Fruit fly (Drosophila melanogaster) whole organism, embryonic: Measurements from ENCODE around the gene CG5107.

ENCODE experiments used
- Adf1 ChIP-seq: fragments of 200-800 bp; sonication (Bioruptor generic); IDR thresholded peaks from 2 replicates; pipeline ENCODE4 v1.3.6; 2022; ENCODE audit warnings: missing biosample characterization, missing genetic modification characterization
- CG15269 ChIP-seq: fragments of 200-800 bp; sonication (Bioruptor generic); optimal IDR thresholded peaks from 2 replicates; lab custom pipeline; 2018; ENCODE audit warnings: missing biosample characterization, mild to moderate bottlenecking, missing genetic modification characterization, moderate library complexity
- CG17912 ChIP-seq: fragments of 200-800 bp; sonication (Bioruptor generic); optimal IDR thresholded peaks from 2 replicates; lab custom pipeline; 2018; ENCODE audit warnings: missing biosample characterization, mild to moderate bottlenecking, missing genetic modification characterization
- Ets65A ChIP-seq: fragments of 200-800 bp; sonication (Bioruptor generic); peaks from one replicate; lab custom pipeline; 2016; ENCODE audit warnings: missing biosample characterization, missing genetic modification characterization
- Hr51 ChIP-seq, 2 experiments: fragments of 200-800 bp; sonication (Bioruptor generic); optimal IDR thresholded peaks; 2 replicates in 1 of 2; 3 replicates in 1 of 2; lab custom pipeline; 2016 to 2018; ENCODE audit warnings: missing biosample characterization in 2 of 2, missing genetic modification characterization in 2 of 2, mild to moderate bottlenecking in 1 of 2, moderate library complexity in 1 of 2
- Poxn ChIP-seq: fragments of 200-800 bp; sonication (Bioruptor generic); IDR thresholded peaks from 2 replicates; pipeline ENCODE4 v1.3.6; 2022; ENCODE audit warnings: missing biosample characterization, missing genetic modification characterization
- Sox102F ChIP-seq: fragments of 200-800 bp; sonication (Bioruptor generic); optimal IDR thresholded peaks from 2 replicates; lab custom pipeline; 2018; ENCODE audit warnings: missing biosample characterization, mild to moderate bottlenecking, missing genetic modification characterization, moderate library complexity
- amos ChIP-seq: fragments of 200-800 bp; sonication (Bioruptor generic); IDR thresholded peaks from 2 replicates; pipeline ENCODE4 v1.3.6; 2022; ENCODE audit warnings: missing biosample characterization, missing genetic modification characterization; ENCODE audit not compliant: partially characterized antibody
- dm ChIP-seq: fragments of 200-800 bp; sonication (Bioruptor generic); optimal IDR thresholded peaks from 3 replicates; lab custom pipeline; 2016; ENCODE audit warnings: missing biosample characterization, missing genetic modification characterization
- gem ChIP-seq: fragments of 200-800 bp; sonication (Bioruptor generic); optimal IDR thresholded peaks from 2 replicates; lab custom pipeline; 2019; ENCODE audit warnings: missing biosample characterization, mild to moderate bottlenecking, missing genetic modification characterization, moderate library complexity
- nau ChIP-seq: fragments of 200-800 bp; sonication (Bioruptor generic); optimal IDR thresholded peaks from 3 replicates; lab custom pipeline; 2017; ENCODE audit warnings: missing biosample characterization, mild to moderate bottlenecking, missing genetic modification characterization, missing genetic modification reagents
- zen2 ChIP-seq: fragments of 200-800 bp; sonication (Bioruptor generic); IDR thresholded peaks from 3 replicates; pipeline ENCODE4 v1.3.6; 2022; ENCODE audit warnings: missing biosample characterization, missing genetic modification characterization; ENCODE audit not compliant: partially characterized antibody

Gene CG5107

DNA sequence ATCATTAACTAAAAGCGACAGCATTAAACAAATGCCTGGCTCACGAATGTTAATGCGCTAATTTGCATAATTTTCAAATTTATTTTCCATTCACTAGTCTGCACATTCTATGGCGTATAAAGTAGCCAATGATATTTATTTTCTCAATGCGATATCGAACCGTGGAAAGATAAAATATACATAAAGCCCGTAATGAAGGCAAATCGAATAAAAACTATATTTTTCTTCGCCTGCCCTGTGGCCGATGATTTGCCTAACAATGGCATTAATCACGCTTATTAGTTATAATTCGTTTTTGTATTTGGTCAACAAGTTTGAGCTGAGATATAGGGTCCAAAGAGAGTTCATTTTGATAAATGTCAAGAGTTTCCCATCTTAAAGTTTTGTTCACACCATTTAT is 45.4 kb downstream of the CG5107 start (continued):
- no peak for TF ChIP-seq amos (GFP tag; lab: Robert Waterston, UW)
- no peak for TF ChIP-seq CG17912
- TF ChIP-seq Adf1 (GFP tag; lab: Robert Waterston, UW), result no peak
- no peak for TF ChIP-seq dm

DNA sequence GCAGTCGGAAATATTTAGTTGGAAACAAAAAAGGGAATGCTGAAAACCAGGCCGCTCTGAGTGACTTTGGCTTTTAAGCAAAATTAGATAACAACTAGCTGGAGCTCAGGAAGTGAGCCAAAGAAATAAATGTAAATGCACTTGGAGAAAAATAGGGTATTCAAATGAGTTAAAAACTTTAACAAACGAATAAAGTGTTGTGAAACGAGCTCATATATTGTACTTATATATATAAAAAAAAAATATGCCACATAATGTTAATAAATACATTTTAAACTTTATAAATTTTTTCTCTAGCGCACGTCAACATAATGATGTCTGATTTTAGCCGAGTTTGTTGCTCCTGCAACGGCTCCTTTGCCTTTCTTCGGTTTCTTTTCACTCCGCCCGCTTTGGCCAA is 47.2 kb downstream of the CG5107 start:
- TF ChIP-seq Sox102F (GFP tag; lab: Kevin White, UChicago) (peak; percentile 29), Ets65A (GFP tag; lab: Kevin White, UChicago) (peak; percentile 14), gem (tag; lab: Kevin White, UChicago) (peak; percentile 14), CG15269 (peak; percentile 4), Hr51 (GFP tag; optimal IDR thresholded peaks at IDR 0.05; lab: Kevin White, UChicago) (peak in 1 of 2 experiments; percentile 16), nau (GFP tag; lab: Kevin White, UChicago) (no peak), zen2 (GFP tag; lab: Robert Waterston, UW) (no peak), Poxn (GFP tag; lab: Robert Waterston, UW) (no peak)
- TF ChIP-seq, all 482 proteins: peak for 5
